Fruit fly (Drosophila melanogaster) whole organism, embryonic: ENCODE results near the gene CG11920.
A peak's percentile ranks its signal among the peaks of the same experiment; 100 is the strongest.

ENCODE experiments used
- ATbp ChIP-seq: fragments of 200-800 bp; sonication (Bioruptor generic); optimal IDR thresholded peaks from 2 replicates; lab custom pipeline; 2017; ENCODE audit warnings: missing biosample characterization, mild to moderate bottlenecking, missing genetic modification characterization, missing genetic modification reagents
- BEAF-32 ChIP-seq: fragments of 200-800 bp; sonication (Bioruptor generic); optimal IDR thresholded peaks from 3 replicates; lab custom pipeline; 2017; ENCODE audit warnings: missing biosample characterization, missing genetic modification characterization, mild to moderate bottlenecking, moderate library complexity, missing genetic modification reagents
- Bteb2 ChIP-seq: fragments of 200-800 bp; sonication (Bioruptor generic); optimal IDR thresholded peaks from 2 replicates; lab custom pipeline; 2016; ENCODE audit warnings: missing biosample characterization, missing genetic modification characterization
- C15 ChIP-seq: fragments of 200-800 bp; sonication (Bioruptor generic); IDR thresholded peaks from 3 replicates; pipeline ENCODE4 v1.3.6; 2022; ENCODE audit warnings: missing biosample characterization, missing genetic modification characterization
- CG1024 ChIP-seq: fragments of 200-800 bp; sonication (Bioruptor generic); IDR thresholded peaks from 2 replicates; pipeline ENCODE4 v1.3.6; 2022; ENCODE audit warnings: missing biosample characterization, missing genetic modification characterization
- CG10321 ChIP-seq: fragments of 200-800 bp; sonication (Bioruptor generic); IDR thresholded peaks from 2 replicates; pipeline ENCODE4 v1.3.6; 2022; ENCODE audit warnings: missing biosample characterization, missing genetic modification characterization
- CG12769 ChIP-seq: fragments of 200-800 bp; sonication (Bioruptor generic); optimal IDR thresholded peaks from 2 replicates; lab custom pipeline; 2019; ENCODE audit warnings: missing biosample characterization, mild to moderate bottlenecking, missing genetic modification characterization, moderate library complexity
- CG13624 ChIP-seq: fragments of 200-800 bp; sonication (Bioruptor generic); optimal IDR thresholded peaks from 2 replicates; lab custom pipeline; 2016; ENCODE audit warnings: missing biosample characterization, missing genetic modification characterization
- CG14050 ChIP-seq: fragments of 200-800 bp; sonication (Bioruptor generic); IDR thresholded peaks from 3 replicates; pipeline ENCODE4 v1.3.6; 2022; ENCODE audit warnings: missing biosample characterization, missing genetic modification characterization
- CG14710 ChIP-seq: fragments of 200-800 bp; sonication (Bioruptor generic); optimal IDR thresholded peaks from 3 replicates; lab custom pipeline; 2019; ENCODE audit warnings: missing biosample characterization, mild to moderate bottlenecking, missing genetic modification characterization, moderate library complexity
- CG2116 ChIP-seq: fragments of 200-800 bp; sonication (Bioruptor generic); optimal IDR thresholded peaks from 3 replicates; lab custom pipeline; 2018; ENCODE audit warnings: missing biosample characterization, mild to moderate bottlenecking, missing genetic modification characterization
- CG3163 ChIP-seq: fragments of 200-800 bp; sonication (Bioruptor generic); optimal IDR thresholded peaks from 3 replicates; lab custom pipeline; 2016; ENCODE audit warnings: missing biosample characterization, missing genetic modification characterization
- CG32532 ChIP-seq: fragments of 200-800 bp; sonication (Bioruptor generic); IDR thresholded peaks from 2 replicates; pipeline ENCODE4 v1.3.6; 2022; ENCODE audit warnings: missing biosample characterization, missing genetic modification characterization
- CG3281 ChIP-seq: fragments of 200-800 bp; sonication (Bioruptor generic); optimal IDR thresholded peaks from 3 replicates; lab custom pipeline; 2017; ENCODE audit warnings: missing biosample characterization, mild to moderate bottlenecking, missing genetic modification characterization
- CG3838 ChIP-seq: fragments of 200-800 bp; sonication (Bioruptor generic); optimal IDR thresholded peaks from 3 replicates; lab custom pipeline; 2016; ENCODE audit warnings: missing biosample characterization, missing genetic modification characterization
- CG8478 ChIP-seq: fragments of >200 bp; optimal IDR thresholded peaks from 2 replicates; lab custom pipeline; 2018
- CG9797 ChIP-seq: fragments of 200-800 bp; sonication (Bioruptor generic); optimal IDR thresholded peaks from 3 replicates; lab custom pipeline; 2018; ENCODE audit warnings: missing biosample characterization, mild to moderate bottlenecking, missing genetic modification characterization
- CG9817 ChIP-seq: fragments of 200-800 bp; sonication (Bioruptor generic); optimal IDR thresholded peaks from 2 replicates; lab custom pipeline; 2018; ENCODE audit warnings: missing biosample characterization, mild to moderate bottlenecking, missing genetic modification characterization, moderate library complexity
- CHES-1-like ChIP-seq: fragments of 200-800 bp; sonication (Bioruptor generic); optimal IDR thresholded peaks from 2 replicates; lab custom pipeline; 2016; ENCODE audit warnings: missing biosample characterization, missing genetic modification characterization
- Dad ChIP-seq: fragments of 200-800 bp; sonication (Bioruptor generic); optimal IDR thresholded peaks from 3 replicates; lab custom pipeline; 2016; ENCODE audit warnings: missing biosample characterization, missing genetic modification characterization
- Deaf1 ChIP-seq: fragments of 200-800 bp; optimal IDR thresholded peaks from 3 replicates; lab custom pipeline; 2019; ENCODE audit warnings: missing biosample characterization, mild to moderate bottlenecking, missing genetic modification characterization, moderate library complexity
- Dll ChIP-seq: fragments of 200-800 bp; sonication (Bioruptor generic); IDR thresholded peaks from 4 replicates; pipeline ENCODE4 v1.3.6; 2022; ENCODE audit warnings: missing biosample characterization, missing genetic modification characterization; ENCODE audit not compliant: partially characterized antibody
- Hey ChIP-seq: fragments of 200-800 bp; sonication (Bioruptor generic); optimal IDR thresholded peaks from 3 replicates; lab custom pipeline; 2018; ENCODE audit warnings: missing biosample characterization, mild to moderate bottlenecking, missing genetic modification characterization
- Jarid2 ChIP-seq: fragments of 200-800 bp; sonication (Bioruptor generic); optimal IDR thresholded peaks from 3 replicates; lab custom pipeline; 2017; ENCODE audit warnings: mild to moderate bottlenecking, missing biosample characterization, missing genetic modification reagents, missing genetic modification characterization
- Meics ChIP-seq: fragments of 200-800 bp; sonication (Bioruptor generic); optimal IDR thresholded peaks from 2 replicates; lab custom pipeline; 2017; ENCODE audit warnings: missing biosample characterization, mild to moderate bottlenecking, missing genetic modification characterization
- Nf-YC ChIP-seq: fragments of 200-800 bp; optimal IDR thresholded peaks from 3 replicates; lab custom pipeline; 2019; ENCODE audit warnings: missing biosample characterization, mild to moderate bottlenecking, missing genetic modification characterization, moderate library complexity
- Oaz ChIP-seq: fragments of 200-800 bp; sonication (Bioruptor generic); IDR thresholded peaks from 2 replicates; pipeline ENCODE4 v1.3.6; 2022; ENCODE audit warnings: missing biosample characterization, missing genetic modification characterization
- Ravus ChIP-seq: fragments of 200-800 bp; sonication (Bioruptor generic); IDR thresholded peaks from 2 replicates; pipeline ENCODE4 v1.3.6; 2022; ENCODE audit warnings: missing biosample characterization, missing genetic modification characterization
- Rx ChIP-seq: fragments of 200-800 bp; sonication (Bioruptor generic); IDR thresholded peaks from 2 replicates; pipeline ENCODE4 v1.3.6; 2022; ENCODE audit warnings: missing biosample characterization, missing genetic modification characterization
- Sry-β ChIP-seq: fragments of 200-800 bp; sonication (Bioruptor generic); optimal IDR thresholded peaks from 2 replicates; lab custom pipeline; 2018; ENCODE audit warnings: missing biosample characterization, mild to moderate bottlenecking, missing genetic modification characterization, moderate library complexity
- al ChIP-seq: fragments of 200-800 bp; sonication (Bioruptor generic); IDR thresholded peaks from 2 replicates; pipeline ENCODE4 v1.3.6; 2022; ENCODE audit warnings: missing biosample characterization, missing genetic modification characterization
- cato ChIP-seq: fragments of 200-800 bp; sonication (Bioruptor generic); optimal IDR thresholded peaks from 2 replicates; lab custom pipeline; 2016; ENCODE audit warnings: missing biosample characterization, missing genetic modification characterization, borderline replicate concordance
- caup ChIP-seq: fragments of 200-800 bp; sonication (Bioruptor generic); optimal IDR thresholded peaks from 3 replicates; lab custom pipeline; 2017; ENCODE audit warnings: missing biosample characterization, mild to moderate bottlenecking, missing genetic modification characterization, moderate library complexity; ENCODE audit not compliant: severe bottlenecking
- ci ChIP-seq: fragments of 200-800 bp; sonication (Bioruptor generic); IDR thresholded peaks from 3 replicates; pipeline ENCODE4 v1.3.6; 2022; ENCODE audit warnings: missing biosample characterization, missing genetic modification characterization
- dmrt99B ChIP-seq: fragments of 200-800 bp; sonication (Bioruptor generic); optimal IDR thresholded peaks from 2 replicates; lab custom pipeline; 2018; ENCODE audit warnings: missing biosample characterization, mild to moderate bottlenecking, missing genetic modification characterization, moderate library complexity
- emc ChIP-seq: fragments of 200-800 bp; sonication (Bioruptor generic); optimal IDR thresholded peaks from 2 replicates; lab custom pipeline; 2016; ENCODE audit warnings: missing biosample characterization, missing genetic modification characterization
- ftz-f1 ChIP-seq: fragments of 200-800 bp; sonication (Bioruptor generic); optimal IDR thresholded peaks from 2 replicates; lab custom pipeline; 2016; ENCODE audit warnings: missing biosample characterization, missing genetic modification characterization
- grn ChIP-seq: fragments of 200-800 bp; sonication (Bioruptor generic); optimal IDR thresholded peaks from 3 replicates; lab custom pipeline; 2017; ENCODE audit warnings: missing biosample characterization, missing genetic modification characterization
- ken ChIP-seq: fragments of 200-800 bp; sonication (Bioruptor generic); IDR thresholded peaks from 3 replicates; pipeline ENCODE4 v1.3.6; 2022; ENCODE audit warnings: missing biosample characterization, missing genetic modification characterization
- knrl ChIP-seq: fragments of 200-800 bp; sonication (Bioruptor generic); IDR thresholded peaks from 3 replicates; pipeline ENCODE4 v1.3.6; 2022; ENCODE audit warnings: missing biosample characterization, missing genetic modification characterization; ENCODE audit not compliant: partially characterized antibody
- lola ChIP-seq, 3 experiments: fragments of >200 bp in 2 of 3; fragments of 200-800 bp in 1 of 3; sonication (Bioruptor generic) in 1 of 3; optimal IDR thresholded peaks; 2 replicates each; lab custom pipeline; 2017 to 2019; ENCODE audit warnings: missing biosample characterization in 3 of 3, missing genetic modification characterization in 3 of 3, mild to moderate bottlenecking in 1 of 3, moderate library complexity in 1 of 3
- org-1 ChIP-seq: fragments of 200-800 bp; sonication (Bioruptor generic); optimal IDR thresholded peaks from 2 replicates; lab custom pipeline; 2017; ENCODE audit warnings: missing biosample characterization, missing genetic modification characterization
- pnt ChIP-seq: fragments of 200-800 bp; sonication (Bioruptor generic); optimal IDR thresholded peaks from 3 replicates; lab custom pipeline; 2016; ENCODE audit warnings: missing biosample characterization, missing genetic modification characterization
- pum ChIP-seq: fragments of 200-800 bp; sonication (Bioruptor generic); optimal IDR thresholded peaks from 2 replicates; lab custom pipeline; 2016; ENCODE audit warnings: missing biosample characterization, missing genetic modification characterization
- ranshi ChIP-seq: fragments of 200-800 bp; sonication (Bioruptor generic); IDR thresholded peaks from 2 replicates; pipeline ENCODE4 v1.3.6; 2022; ENCODE audit warnings: missing biosample characterization, missing genetic modification characterization
- scrt ChIP-seq: fragments of 200-800 bp; sonication (Bioruptor generic); optimal IDR thresholded peaks from 2 replicates; lab custom pipeline; 2018; ENCODE audit warnings: missing biosample characterization, mild to moderate bottlenecking, missing genetic modification characterization, moderate library complexity
- sd ChIP-seq: fragments of 200-800 bp; sonication (Bioruptor generic); optimal IDR thresholded peaks from 3 replicates; lab custom pipeline; 2018; ENCODE audit warnings: missing biosample characterization, mild to moderate bottlenecking, missing genetic modification characterization, moderate library complexity
- sisA ChIP-seq: fragments of 200-800 bp; sonication (Bioruptor generic); IDR thresholded peaks from 2 replicates; pipeline ENCODE4 v1.3.6; 2022; ENCODE audit warnings: missing biosample characterization, missing genetic modification characterization
- so ChIP-seq: fragments of 200-800 bp; sonication (Bioruptor generic); IDR thresholded peaks from 3 replicates; pipeline ENCODE4 v1.3.6; 2022; ENCODE audit warnings: missing biosample characterization, missing genetic modification characterization
- sob ChIP-seq: fragments of 200-800 bp; sonication (Bioruptor generic); IDR thresholded peaks from 2 replicates; pipeline ENCODE4 v1.3.6; 2022; ENCODE audit warnings: missing biosample characterization, missing genetic modification characterization
- tgo ChIP-seq: fragments of 200-800 bp; sonication (Bioruptor generic); IDR thresholded peaks from 3 replicates; pipeline ENCODE4 v1.3.6; 2022; ENCODE audit warnings: missing biosample characterization, missing genetic modification characterization
- tup ChIP-seq: fragments of 200-800 bp; sonication (Bioruptor generic); optimal IDR thresholded peaks from 2 replicates; lab custom pipeline; 2016; ENCODE audit warnings: missing biosample characterization, mild to moderate bottlenecking, missing genetic modification characterization, moderate library complexity

The CG11920 gene

DNA sequence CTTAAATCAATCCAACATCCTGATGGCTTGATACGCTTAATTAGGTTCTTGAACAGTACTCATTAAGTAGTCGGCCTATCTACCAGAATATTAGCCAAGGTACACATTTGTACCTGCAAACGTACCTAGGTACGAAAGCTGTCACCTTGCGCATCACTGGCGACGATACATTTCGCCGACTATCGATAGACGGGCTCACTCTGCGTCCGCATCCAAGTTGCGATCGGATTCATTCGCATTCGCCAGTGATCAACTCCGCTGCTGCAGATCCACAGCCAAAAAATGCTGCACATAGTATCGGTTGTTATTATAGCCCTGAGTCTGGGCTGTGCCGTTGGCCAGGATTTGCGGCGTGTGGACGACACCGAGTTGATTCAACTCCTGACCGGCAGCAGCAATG is 27.2 kb upstream of the CG11920 start, which contains the start of gene CG11790 (continued):
- TF ChIP-seq Meics = no peak
- no peak for TF ChIP-seq CG3838
- TF ChIP-seq al (GFP tag; lab: Robert Waterston, UW) = no peak
- TF ChIP-seq grn = no peak
- TF ChIP-seq pnt (GFP tag; lab: Kevin White, UChicago) = no peak
- no peak for TF ChIP-seq Dad (GFP tag; lab: Kevin White, UChicago)
- no peak for TF ChIP-seq CG3281
- TF ChIP-seq lola (GFP tag; optimal IDR thresholded peaks at IDR 0.05; lab: Kevin White, UChicago) = no peak
- no peak for TF ChIP-seq CG9817 (tag; lab: Kevin White, UChicago)
- no peak for TF ChIP-seq Rx
- no peak for TF ChIP-seq tgo
- TF ChIP-seq Bteb2 = no peak
- TF ChIP-seq BEAF-32 = peak; percentile 74
- no peak for TF ChIP-seq CG3163 (GFP tag; lab: Kevin White, UChicago)
- TF ChIP-seq emc (GFP tag; lab: Kevin White, UChicago) = no peak
- TF ChIP-seq cato (GFP tag; lab: Kevin White, UChicago) = no peak
- no peak for TF ChIP-seq CG12769 (tag; lab: Kevin White, UChicago)
- no peak for TF ChIP-seq org-1
- 0 out of 2 replicates have a peak, but pooled peaks have one; percentile 20 for TF ChIP-seq sob
- TF ChIP-seq CG14710 = no peak
- peak; percentile 43; the same call in 1 of the 2 replicates for TF ChIP-seq CG32532 (GFP tag; lab: Robert Waterston, UW)
- TF ChIP-seq pum (GFP tag; lab: Kevin White, UChicago) = no peak
- peak; percentile 59; the same call in 2 of the 3 replicates for TF ChIP-seq ci
- no peak for TF ChIP-seq CG14050 (GFP tag; lab: Robert Waterston, UW)
- TF ChIP-seq Dll (GFP tag; lab: Robert Waterston, UW) = peak; percentile 84
- TF ChIP-seq C15 (GFP tag; lab: Robert Waterston, UW) = no peak
- no peak for TF ChIP-seq CG1024 (GFP tag; lab: Robert Waterston, UW)
- no peak for TF ChIP-seq CG9797 (GFP tag; lab: Kevin White, UChicago)
- no peak for TF ChIP-seq Oaz (GFP tag; lab: Robert Waterston, UW)
- no peak for TF ChIP-seq CHES-1-like
- TF ChIP-seq so (GFP tag; lab: Robert Waterston, UW) = peak; percentile 47; the same call in 1 of the 3 replicates
- TF ChIP-seq sd (tag; lab: Kevin White, UChicago) = no peak
- TF ChIP-seq scrt (GFP tag; lab: Kevin White, UChicago) = no peak
- TF ChIP-seq CG13624 (GFP tag; lab: Kevin White, UChicago) = no peak
- peak; percentile 59 for TF ChIP-seq CG2116
- TF ChIP-seq sisA = no peak
- TF ChIP-seq ken (GFP tag; lab: Robert Waterston, UW) = no peak
- no peak for TF ChIP-seq CG10321 (GFP tag; lab: Robert Waterston, UW)
- no peak for TF ChIP-seq ATbp
- TF ChIP-seq Deaf1 (tag; lab: Kevin White, UChicago) = peak; percentile 2
- TF ChIP-seq Jarid2 (GFP tag; lab: Kevin White, UChicago) = no peak
- no peak for TF ChIP-seq tup (GFP tag; lab: Kevin White, UChicago)
- TF ChIP-seq Sry-β = peak; percentile 88
- peak; percentile 73; the same call in 1 of the 3 replicates for TF ChIP-seq knrl (GFP tag; lab: Robert Waterston, UW)
- TF ChIP-seq ftz-f1 (GFP tag; lab: Kevin White, UChicago) = peak; percentile 69
- TF ChIP-seq ranshi (GFP tag; lab: Robert Waterston, UW) = no peak
- TF ChIP-seq Ravus (GFP tag; lab: Robert Waterston, UW) = no peak
- TF ChIP-seq CG8478 (lab: Kevin White, UChicago) = no peak
- no peak for TF ChIP-seq Nf-YC (tag; lab: Kevin White, UChicago)
- TF ChIP-seq caup (GFP tag; lab: Kevin White, UChicago) = no peak
- TF ChIP-seq Hey = no peak
- no peak for TF ChIP-seq dmrt99B
